Fruit fly (Drosophila melanogaster) whole organism, embryonic: Measurements from ENCODE around the gene ihog.
A peak's percentile ranks its signal among the peaks of the same experiment; 100 is the strongest.

Experiments
- Adf1 ChIP-seq: fragments of 200-800 bp; sonication (Bioruptor generic); IDR thresholded peaks from 2 replicates; pipeline ENCODE4 v1.3.6; 2022; ENCODE audit warnings: missing biosample characterization, missing genetic modification characterization
- Atf-2 ChIP-seq: fragments of 200-800 bp; sonication (Bioruptor generic); optimal IDR thresholded peaks from 2 replicates; lab custom pipeline; 2016; ENCODE audit warnings: missing biosample characterization, missing genetic modification characterization
- Bgb ChIP-seq: fragments of 200-800 bp; sonication (Bioruptor generic); IDR thresholded peaks from 2 replicates; pipeline ENCODE4 v1.3.6; 2022; ENCODE audit warnings: missing biosample characterization, missing genetic modification characterization; ENCODE audit not compliant: partially characterized antibody
- CG1233 ChIP-seq: fragments of 200-800 bp; sonication (Bioruptor generic); optimal IDR thresholded peaks from 4 replicates; lab custom pipeline; 2018; ENCODE audit warnings: missing biosample characterization, mild to moderate bottlenecking, missing genetic modification characterization
- CG12942 ChIP-seq: fragments of 200-800 bp; sonication (Bioruptor generic); optimal IDR thresholded peaks from 3 replicates; lab custom pipeline; 2016; ENCODE audit warnings: missing biosample characterization, missing genetic modification characterization
- CG13296 ChIP-seq: fragments of 200-800 bp; sonication (Bioruptor generic); optimal IDR thresholded peaks from 3 replicates; lab custom pipeline; 2018; ENCODE audit warnings: missing biosample characterization, mild to moderate bottlenecking, missing genetic modification characterization
- CG13894 ChIP-seq: fragments of 200-800 bp; sonication (Bioruptor generic); optimal IDR thresholded peaks from 3 replicates; lab custom pipeline; 2018; ENCODE audit warnings: missing biosample characterization, mild to moderate bottlenecking, missing genetic modification characterization, moderate library complexity
- CG14860 ChIP-seq: fragments of 200-800 bp; sonication (Bioruptor generic); IDR thresholded peaks from 3 replicates; pipeline ENCODE4 v1.3.6; 2022; ENCODE audit warnings: missing biosample characterization, missing genetic modification characterization; ENCODE audit not compliant: partially characterized antibody
- CG18011 ChIP-seq: fragments of 200-800 bp; sonication (Bioruptor generic); optimal IDR thresholded peaks from 2 replicates; lab custom pipeline; 2017; ENCODE audit warnings: missing biosample characterization, missing genetic modification characterization, mild to moderate bottlenecking, moderate library complexity, missing genotype
- CG2199 ChIP-seq: fragments of 200-800 bp; sonication (Bioruptor generic); IDR thresholded peaks from 3 replicates; pipeline ENCODE4 v1.3.6; 2022; ENCODE audit warnings: missing biosample characterization, missing genetic modification characterization
- CG32532 ChIP-seq: fragments of 200-800 bp; sonication (Bioruptor generic); IDR thresholded peaks from 2 replicates; pipeline ENCODE4 v1.3.6; 2022; ENCODE audit warnings: missing biosample characterization, missing genetic modification characterization
- CG4424 ChIP-seq: fragments of 200-800 bp; sonication (Bioruptor generic); optimal IDR thresholded peaks from 3 replicates; lab custom pipeline; 2016; ENCODE audit warnings: missing biosample characterization, missing genetic modification characterization
- CG6765 ChIP-seq: fragments of 200-800 bp; sonication (Bioruptor generic); optimal IDR thresholded peaks from 3 replicates; lab custom pipeline; 2017; ENCODE audit warnings: missing biosample characterization, mild to moderate bottlenecking, missing genetic modification characterization
- CG6791 ChIP-seq: fragments of 200-800 bp; sonication (Bioruptor generic); IDR thresholded peaks from 3 replicates; pipeline ENCODE4 v1.3.6; 2022; ENCODE audit warnings: missing biosample characterization, missing genetic modification characterization; ENCODE audit not compliant: partially characterized antibody
- CG8478 ChIP-seq: fragments of >200 bp; optimal IDR thresholded peaks from 2 replicates; lab custom pipeline; 2018
- CG8765 ChIP-seq: fragments of 200-800 bp; sonication (Bioruptor generic); IDR thresholded peaks from 2 replicates; pipeline ENCODE4 v1.3.6; 2022; ENCODE audit warnings: missing biosample characterization, missing genetic modification characterization
- CG8924 ChIP-seq: fragments of 200-800 bp; optimal IDR thresholded peaks from 3 replicates; lab custom pipeline; 2019; ENCODE audit warnings: missing biosample characterization, mild to moderate bottlenecking, missing genetic modification characterization, moderate library complexity
- Camta ChIP-seq: fragments of 200-800 bp; sonication (Bioruptor generic); optimal IDR thresholded peaks from 2 replicates; lab custom pipeline; 2016; ENCODE audit warnings: missing biosample characterization, missing genetic modification characterization
- Dad ChIP-seq: fragments of 200-800 bp; sonication (Bioruptor generic); optimal IDR thresholded peaks from 3 replicates; lab custom pipeline; 2016; ENCODE audit warnings: missing biosample characterization, missing genetic modification characterization
- Dek ChIP-seq: fragments of 200-800 bp; sonication (Bioruptor generic); optimal IDR thresholded peaks from 3 replicates; lab custom pipeline; 2019; ENCODE audit warnings: missing biosample characterization, mild to moderate bottlenecking, missing genetic modification characterization, moderate library complexity
- Doc3 ChIP-seq: fragments of 200-800 bp; sonication (Bioruptor generic); IDR thresholded peaks from 3 replicates; pipeline ENCODE4 v1.3.6; 2022; ENCODE audit warnings: missing biosample characterization, missing genetic modification characterization; ENCODE audit not compliant: partially characterized antibody
- Hmr ChIP-seq: fragments of 200-800 bp; sonication (Bioruptor generic); optimal IDR thresholded peaks from 3 replicates; lab custom pipeline; 2017; ENCODE audit warnings: mild to moderate bottlenecking, missing biosample characterization, missing genetic modification reagents, missing genetic modification characterization
- Max ChIP-seq: fragments of 200-800 bp; sonication (Bioruptor generic); optimal IDR thresholded peaks from 2 replicates; lab custom pipeline; 2016; ENCODE audit warnings: missing biosample characterization, mild to moderate bottlenecking, missing genetic modification characterization
- NFAT ChIP-seq: fragments of 200-800 bp; sonication (Bioruptor generic); IDR thresholded peaks from 2 replicates; pipeline ENCODE4 v1.3.6; 2022; ENCODE audit warnings: missing biosample characterization, missing genetic modification characterization
- Rx ChIP-seq: fragments of 200-800 bp; sonication (Bioruptor generic); IDR thresholded peaks from 2 replicates; pipeline ENCODE4 v1.3.6; 2022; ENCODE audit warnings: missing biosample characterization, missing genetic modification characterization
- Tbp ChIP-seq: fragments of >200 bp; optimal IDR thresholded peaks from 2 replicates; lab custom pipeline; 2018; ENCODE audit warnings: missing biosample characterization, missing genetic modification characterization
- YL-1 ChIP-seq: fragments of 200-800 bp; sonication (Bioruptor generic); optimal IDR thresholded peaks from 3 replicates; lab custom pipeline; 2017; ENCODE audit warnings: missing biosample characterization, mild to moderate bottlenecking, missing genetic modification characterization
- ac ChIP-seq: fragments of 200-800 bp; sonication (Bioruptor generic); optimal IDR thresholded peaks from 3 replicates; lab custom pipeline; 2017; ENCODE audit warnings: missing biosample characterization, mild to moderate bottlenecking, missing genetic modification characterization
- al ChIP-seq: fragments of 200-800 bp; sonication (Bioruptor generic); IDR thresholded peaks from 2 replicates; pipeline ENCODE4 v1.3.6; 2022; ENCODE audit warnings: missing biosample characterization, missing genetic modification characterization
- ato ChIP-seq: fragments of 200-800 bp; sonication (Bioruptor generic); IDR thresholded peaks from 2 replicates; pipeline ENCODE4 v1.3.6; 2022; ENCODE audit warnings: missing biosample characterization, missing genetic modification characterization; ENCODE audit not compliant: partially characterized antibody
- az2 ChIP-seq: fragments of 200-800 bp; sonication (Bioruptor generic); optimal IDR thresholded peaks from 3 replicates; lab custom pipeline; 2016; ENCODE audit warnings: missing biosample characterization, missing genetic modification characterization
- bab2 ChIP-seq: fragments of 200-800 bp; sonication (Bioruptor generic); optimal IDR thresholded peaks from 2 replicates; lab custom pipeline; 2016; ENCODE audit warnings: missing biosample characterization, missing genetic modification characterization
- chn ChIP-seq: fragments of 200-800 bp; sonication (Bioruptor generic); optimal IDR thresholded peaks from 2 replicates; lab custom pipeline; 2016; ENCODE audit warnings: missing biosample characterization, missing genetic modification characterization
- ci ChIP-seq: fragments of 200-800 bp; sonication (Bioruptor generic); IDR thresholded peaks from 3 replicates; pipeline ENCODE4 v1.3.6; 2022; ENCODE audit warnings: missing biosample characterization, missing genetic modification characterization
- en ChIP-seq: fragments of 200-800 bp; sonication (Bioruptor generic); optimal IDR thresholded peaks from 2 replicates; lab custom pipeline; 2016; ENCODE audit warnings: missing biosample characterization, missing genetic modification characterization
- fu2 ChIP-seq: fragments of 200-800 bp; sonication (Bioruptor generic); optimal IDR thresholded peaks from 2 replicates; lab custom pipeline; 2016; ENCODE audit warnings: missing biosample characterization, missing genetic modification characterization
- gcm ChIP-seq: fragments of 200-800 bp; sonication (Bioruptor generic); optimal IDR thresholded peaks from 2 replicates; lab custom pipeline; 2019; ENCODE audit warnings: missing biosample characterization, mild to moderate bottlenecking, missing genetic modification characterization, moderate library complexity
- gem ChIP-seq: fragments of 200-800 bp; sonication (Bioruptor generic); optimal IDR thresholded peaks from 2 replicates; lab custom pipeline; 2019; ENCODE audit warnings: missing biosample characterization, mild to moderate bottlenecking, missing genetic modification characterization, moderate library complexity
- hbn ChIP-seq: fragments of 200-800 bp; sonication (Bioruptor generic); IDR thresholded peaks from 2 replicates; pipeline ENCODE4 v1.3.6; 2022; ENCODE audit warnings: missing biosample characterization, missing genetic modification characterization; ENCODE audit not compliant: partially characterized antibody
- kah ChIP-seq: fragments of 200-800 bp; sonication (Bioruptor generic); optimal IDR thresholded peaks from 2 replicates; lab custom pipeline; 2018; ENCODE audit warnings: missing biosample characterization, mild to moderate bottlenecking, missing genetic modification characterization
- ken ChIP-seq: fragments of 200-800 bp; sonication (Bioruptor generic); IDR thresholded peaks from 3 replicates; pipeline ENCODE4 v1.3.6; 2022; ENCODE audit warnings: missing biosample characterization, missing genetic modification characterization
- kni ChIP-seq: fragments of 200-800 bp; sonication (Bioruptor generic); optimal IDR thresholded peaks from 3 replicates; lab custom pipeline; 2017; ENCODE audit warnings: mild to moderate bottlenecking, missing biosample characterization, missing genetic modification reagents, missing genetic modification characterization
- nerfin-1 ChIP-seq: fragments of 200-800 bp; sonication (Bioruptor generic); optimal IDR thresholded peaks from 3 replicates; lab custom pipeline; 2019; ENCODE audit warnings: missing biosample characterization, mild to moderate bottlenecking, missing genetic modification characterization, moderate library complexity
- nom ChIP-seq: fragments of 200-800 bp; sonication (Bioruptor generic); optimal IDR thresholded peaks from 2 replicates; lab custom pipeline; 2017; ENCODE audit warnings: missing biosample characterization, missing genetic modification characterization, mild to moderate bottlenecking, moderate library complexity, missing genetic modification reagents
- p53 ChIP-seq: fragments of 200-800 bp; sonication (Bioruptor generic); optimal IDR thresholded peaks from 2 replicates; lab custom pipeline; 2016; ENCODE audit warnings: missing biosample characterization, missing genetic modification characterization
- peb ChIP-seq: fragments of 200-800 bp; sonication (Bioruptor generic); IDR thresholded peaks from 2 replicates; pipeline ENCODE4 v1.3.6; 2022; ENCODE audit warnings: missing biosample characterization, missing genetic modification characterization
- pnt ChIP-seq: fragments of 200-800 bp; sonication (Bioruptor generic); optimal IDR thresholded peaks from 3 replicates; lab custom pipeline; 2016; ENCODE audit warnings: missing biosample characterization, missing genetic modification characterization
- sr ChIP-seq: fragments of 200-800 bp; sonication (Bioruptor generic); IDR thresholded peaks from 3 replicates; pipeline ENCODE4 v1.3.6; 2022; ENCODE audit warnings: missing biosample characterization, missing genetic modification characterization
- stwl ChIP-seq: fragments of 200-800 bp; sonication (Bioruptor generic); optimal IDR thresholded peaks from 3 replicates; lab custom pipeline; 2018; ENCODE audit warnings: missing biosample characterization, mild to moderate bottlenecking, missing genetic modification characterization, moderate library complexity
- toy ChIP-seq: fragments of 200-800 bp; sonication (Bioruptor generic); IDR thresholded peaks from 2 replicates; pipeline ENCODE4 v1.3.6; 2022; ENCODE audit warnings: missing biosample characterization, missing genetic modification characterization
- vvl ChIP-seq: fragments of 200-800 bp; sonication (Bioruptor generic); IDR thresholded peaks from 2 replicates; pipeline ENCODE4 v1.3.6; 2022; ENCODE audit warnings: missing biosample characterization, missing genetic modification characterization
- zfh2 ChIP-seq: fragments of 200-800 bp; sonication (Bioruptor generic); optimal IDR thresholded peaks from 2 replicates; lab custom pipeline; 2016; ENCODE audit warnings: missing biosample characterization, missing genetic modification characterization

Gene ihog

DNA sequence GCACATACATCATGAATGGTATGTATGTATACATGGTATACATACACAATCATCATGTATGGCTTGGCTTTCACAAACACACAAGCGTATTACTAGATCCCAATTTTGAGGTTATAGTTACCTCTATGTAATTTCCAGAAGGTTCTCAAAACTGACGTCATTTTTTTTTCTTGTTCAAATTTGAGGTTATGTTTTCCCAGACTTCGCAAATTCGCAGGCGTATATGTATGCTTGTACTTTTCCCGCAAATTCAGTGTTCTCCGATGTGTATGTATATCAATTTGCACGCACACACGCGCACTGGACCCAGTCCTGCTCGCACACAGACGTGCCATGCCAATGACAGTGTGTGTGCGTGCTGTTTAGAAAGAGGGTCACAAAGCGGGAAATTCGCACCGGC lies 17.7 kb upstream of the ihog start (continued):
- TF ChIP-seq CG18011 (GFP tag; lab: Kevin White, UChicago) (no peak), sr (GFP tag; lab: Robert Waterston, UW) (no peak), peb (no peak), fu2 (GFP tag; lab: Kevin White, UChicago) (no peak), stwl (no peak), CG6791 (GFP tag; lab: Robert Waterston, UW) (peak; percentile 68), gem (tag; lab: Kevin White, UChicago) (no peak), ac (GFP tag; lab: Kevin White, UChicago) (no peak), CG12942 (GFP tag; lab: Kevin White, UChicago) (no peak), en (GFP tag; lab: Kevin White, UChicago) (no peak), ken (GFP tag; lab: Robert Waterston, UW) (no peak), Hmr (GFP tag; lab: Kevin White, UChicago) (no peak), bab2 (GFP tag; lab: Kevin White, UChicago) (no peak), Bgb (no peak), Adf1 (GFP tag; lab: Robert Waterston, UW) (no peak), Atf-2 (GFP tag; lab: Kevin White, UChicago) (no peak), nom (GFP tag; lab: Kevin White, UChicago) (peak; percentile 55), CG8765 (GFP tag; lab: Robert Waterston, UW) (0 out of 2 replicates have a peak, but pooled peaks have one; percentile 9), CG2199 (GFP tag; lab: Robert Waterston, UW) (0 out of 3 replicates have a peak, but pooled peaks have one; percentile 54), az2 (GFP tag; lab: Kevin White, UChicago) (no peak), Tbp (GFP tag; lab: Kevin White, UChicago) (no peak), Dek (tag; lab: Kevin White, UChicago) (no peak), YL-1 (GFP tag; lab: Kevin White, UChicago) (peak; percentile 76), kni (GFP tag; lab: Kevin White, UChicago) (no peak), CG32532 (GFP tag; lab: Robert Waterston, UW) (no peak), CG8924 (tag; lab: Kevin White, UChicago) (peak; percentile 20), gcm (no peak), chn (GFP tag; lab: Kevin White, UChicago) (no peak), CG13296 (GFP tag; lab: Kevin White, UChicago) (peak; percentile 9), zfh2 (GFP tag; lab: Kevin White, UChicago) (no peak), CG1233 (GFP tag; lab: Kevin White, UChicago) (no peak), Camta (GFP tag; lab: Kevin White, UChicago) (no peak), Doc3 (GFP tag; lab: Robert Waterston, UW) (no peak), Max (GFP tag; lab: Kevin White, UChicago) (no peak), p53 (no peak), toy (GFP tag; lab: Robert Waterston, UW) (no peak), vvl (GFP tag; lab: Robert Waterston, UW) (no peak), ci (no peak), kah (GFP tag; lab: Kevin White, UChicago) (no peak), CG6765 (GFP tag; lab: Kevin White, UChicago) (no peak), CG8478 (lab: Kevin White, UChicago) (no peak), CG13894 (peak; percentile 63), CG14860 (GFP tag; lab: Robert Waterston, UW) (no peak), al (no peak), pnt (GFP tag; lab: Kevin White, UChicago) (no peak), Rx (no peak), CG4424 (GFP tag; lab: Kevin White, UChicago) (no peak), NFAT (GFP tag; lab: Robert Waterston, UW) (no peak), hbn (GFP tag; lab: Robert Waterston, UW) (no peak; the same call in 1 of the 2 replicates), Dad (GFP tag; lab: Kevin White, UChicago) (no peak), nerfin-1 (tag; lab: Kevin White, UChicago) (peak; percentile 7), ato (no peak)
